Fruit fly (Drosophila melanogaster): ENCODE measurements around the gene PLCXD.

The PLCXD gene

DNA sequence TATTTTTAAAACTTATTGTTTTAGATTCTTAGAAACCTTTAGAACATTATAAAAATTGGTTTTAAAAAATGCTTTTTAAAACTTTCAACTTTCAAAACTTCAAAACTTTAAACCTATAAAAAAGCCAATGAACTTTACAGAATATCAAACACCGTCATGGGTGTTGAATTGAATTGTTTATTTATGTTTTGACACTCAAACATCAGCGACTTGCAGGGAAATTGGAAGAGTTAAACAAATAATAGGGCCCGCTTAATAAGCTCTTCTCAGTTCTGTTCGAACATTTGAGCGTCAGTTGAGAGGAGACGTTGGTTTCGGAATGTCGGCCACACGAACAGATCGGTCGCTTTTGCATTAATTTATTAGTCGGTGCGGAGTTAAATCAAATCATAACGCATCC is at the start of gene PLCXD:
Gene PLCXD (plus strand): TSS at position 286 of the 400 bp plus-strand sequence.
- no peak for TF ChIP-seq Dfd (GFP tag; optimal IDR thresholded peaks at IDR 0.05)
- TF ChIP-seq N (GFP tag; optimal IDR thresholded peaks at IDR 0.05) = no peak
- no peak for TF ChIP-seq CG32264 (GFP tag; optimal IDR thresholded peaks at IDR 0.05)
- no peak for TF ChIP-seq CG9705 (GFP tag; optimal IDR thresholded peaks at IDR 0.05)
- no peak for TF ChIP-seq Sp1 (GFP tag; optimal IDR thresholded peaks at IDR 0.05)
- no peak for TF ChIP-seq sv (GFP tag; optimal IDR thresholded peaks at IDR 0.05)
- TF ChIP-seq tai (GFP tag; optimal IDR thresholded peaks at IDR 0.05) = no peak
- TF ChIP-seq jim (GFP tag; optimal IDR thresholded peaks at IDR 0.05) = no peak
- TF ChIP-seq sage (GFP tag; optimal IDR thresholded peaks at IDR 0.05) = no peak
- TF ChIP-seq GATAd (GFP tag; optimal IDR thresholded peaks at IDR 0.05) = no peak
- no peak for TF ChIP-seq HLH106 (tag; optimal IDR thresholded peaks at IDR 0.05)
- no peak for TF ChIP-seq CrebA (GFP tag; optimal IDR thresholded peaks at IDR 0.05; ENCODE audit: borderline replicate concordance)
- no peak for TF ChIP-seq foxo (GFP tag; optimal IDR thresholded peaks at IDR 0.05)
- no peak for TF ChIP-seq Hr83 (GFP tag; optimal IDR thresholded peaks at IDR 0.05; ENCODE audit: poor library complexity, severe bottlenecking)
- TF ChIP-seq Hr78 (GFP tag; optimal IDR thresholded peaks at IDR 0.05) = no peak

- no peak for TF ChIP-seq sv (GFP tag; optimal IDR thresholded peaks at IDR 0.05)
- TF ChIP-seq sage (GFP tag; optimal IDR thresholded peaks at IDR 0.05) = no peak
- TF ChIP-seq jim (GFP tag; optimal IDR thresholded peaks at IDR 0.05) = no peak
- TF ChIP-seq tai (GFP tag; optimal IDR thresholded peaks at IDR 0.05) = no peak
- no peak for TF ChIP-seq dmrt93B (GFP tag; optimal IDR thresholded peaks at IDR 0.05)
- no peak for TF ChIP-seq fru (GFP tag; optimal IDR thresholded peaks at IDR 0.05)
- no peak for TF ChIP-seq ey (GFP tag; optimal IDR thresholded peaks at IDR 0.05)
- TF ChIP-seq Myc (optimal IDR thresholded peaks at IDR 0.05) = no peak
- TF ChIP-seq Hr78 (GFP tag; optimal IDR thresholded peaks at IDR 0.05) = no peak
- TF ChIP-seq Jra (GFP tag; optimal IDR thresholded peaks at IDR 0.05) = no peak
- TF ChIP-seq pan (optimal IDR thresholded peaks at IDR 0.05) = no peak
- TF ChIP-seq Rel (GFP tag; optimal IDR thresholded peaks at IDR 0.05) = no peak
- TF ChIP-seq Rel (tag; optimal IDR thresholded peaks at IDR 0.05) = no peak
- no peak for TF ChIP-seq h (GFP tag; optimal IDR thresholded peaks at IDR 0.05)
- no peak for TF ChIP-seq Mio (GFP tag; optimal IDR thresholded peaks at IDR 0.05)
- no peak for TF ChIP-seq psq (GFP tag; optimal IDR thresholded peaks at IDR 0.05)
- TF ChIP-seq dl (GFP tag; optimal IDR thresholded peaks at IDR 0.05; ENCODE audit: insufficient read depth in 1 of 2, partially characterized antibody in 2 of 2) = no peak
- TF ChIP-seq GATAd (GFP tag; optimal IDR thresholded peaks at IDR 0.05) = no peak
- no peak for TF ChIP-seq CG32264 (GFP tag; optimal IDR thresholded peaks at IDR 0.05)
- no peak for TF ChIP-seq Sp1 (GFP tag; optimal IDR thresholded peaks at IDR 0.05)
- no peak for TF ChIP-seq Dfd (GFP tag; optimal IDR thresholded peaks at IDR 0.05)
These were observed 48.1 kb upstream of the PLCXD start for dm6 chr2L:12001132-12001531.

DNA sequence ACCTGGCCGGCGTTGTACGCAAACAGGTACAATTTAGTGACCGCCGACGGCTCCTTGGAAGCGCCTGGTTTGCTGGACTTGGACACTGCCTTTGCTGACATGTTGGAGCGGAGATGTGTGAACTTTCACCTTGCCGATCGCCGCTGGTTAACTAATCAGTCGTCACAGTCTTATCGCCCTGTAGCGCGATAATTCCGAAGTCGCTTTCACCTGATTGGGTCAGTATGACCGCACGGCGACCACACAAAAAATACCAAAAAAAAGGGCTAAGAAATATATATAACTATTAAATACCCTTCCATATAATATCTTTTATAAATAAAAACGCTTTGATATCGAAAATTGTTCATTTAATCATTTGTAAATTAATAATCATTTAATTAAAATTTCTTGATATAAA is 47.2 kb upstream of the PLCXD start, which contains the start of gene Hacd1:
Gene Hacd1 (minus strand): TSS at position 216 of the 400 bp plus-strand sequence.
- TF ChIP-seq rgr (GFP tag; optimal IDR thresholded peaks at IDR 0.05) (no peak), CG32264 (GFP tag; optimal IDR thresholded peaks at IDR 0.05) (no peak), ey (GFP tag; optimal IDR thresholded peaks at IDR 0.05) (no peak), tai (GFP tag; optimal IDR thresholded peaks at IDR 0.05) (no peak), Rel (GFP tag; optimal IDR thresholded peaks at IDR 0.05) (no peak), Rel (tag; optimal IDR thresholded peaks at IDR 0.05) (peak; percentile 7), OdsH (GFP tag; optimal IDR thresholded peaks at IDR 0.05) (no peak), CrebA (GFP tag; optimal IDR thresholded peaks at IDR 0.05; ENCODE audit: borderline replicate concordance) (no peak)

DNA sequence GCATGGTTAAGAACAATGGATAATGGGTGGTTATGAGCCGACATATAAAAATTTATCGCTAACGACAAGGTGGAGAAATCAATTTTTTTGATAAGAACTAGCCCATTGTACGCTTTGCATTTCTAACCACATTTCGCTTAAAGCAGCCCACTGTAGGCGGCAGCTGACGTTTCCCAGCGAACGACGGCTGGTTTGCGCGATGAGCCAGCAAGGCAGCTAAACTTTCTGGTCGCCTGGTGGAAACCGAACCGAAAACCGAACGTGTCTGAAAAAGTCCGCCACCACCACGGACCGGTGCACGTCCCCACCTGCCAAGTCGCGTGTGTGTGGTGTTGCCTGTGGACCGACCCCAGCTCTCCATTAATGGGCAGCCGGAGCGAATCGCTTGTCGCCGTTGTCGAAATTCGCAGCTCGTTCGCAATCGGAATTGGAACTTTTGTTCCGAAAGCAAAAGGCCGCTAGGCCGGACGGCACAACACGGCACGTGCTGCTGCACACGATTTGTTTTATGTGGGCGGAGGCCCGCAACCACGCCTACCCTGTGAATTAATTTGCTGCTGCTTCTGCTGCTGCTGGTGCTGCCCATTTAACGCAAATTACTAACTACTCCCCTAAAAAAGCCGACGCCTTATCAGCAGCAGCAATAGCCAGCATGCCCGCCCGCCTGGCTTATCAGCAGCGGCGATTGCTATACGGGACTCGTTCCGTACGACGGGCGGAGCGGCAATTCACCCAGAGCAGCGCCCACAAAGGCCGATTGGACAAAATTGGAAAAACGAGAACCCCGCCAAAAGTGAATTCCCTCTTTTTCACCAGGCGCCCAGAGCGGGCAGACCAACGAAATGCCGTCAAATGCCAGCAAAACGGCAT is 46.1 kb upstream of the PLCXD start:
- TF ChIP-seq Hnf4 (GFP tag; optimal IDR thresholded peaks at IDR 0.05) (peak; percentile 8), Vsx2 (GFP tag; optimal IDR thresholded peaks at IDR 0.05; ENCODE audit: partially characterized antibody) (no peak), rgr (GFP tag; optimal IDR thresholded peaks at IDR 0.05) (peak; percentile 2), Dfd (GFP tag; optimal IDR thresholded peaks at IDR 0.05) (peak; percentile 8), Mio (GFP tag; optimal IDR thresholded peaks at IDR 0.05) (no peak), ey (GFP tag; optimal IDR thresholded peaks at IDR 0.05) (no peak), HLH106 (tag; optimal IDR thresholded peaks at IDR 0.05) (peak; percentile 49), CrebA (GFP tag; optimal IDR thresholded peaks at IDR 0.05; ENCODE audit: borderline replicate concordance) (no peak), Rel (GFP tag; optimal IDR thresholded peaks at IDR 0.05) (no peak), Rel (tag; optimal IDR thresholded peaks at IDR 0.05) (peak; percentile 99), dmrt93B (GFP tag; optimal IDR thresholded peaks at IDR 0.05) (no peak), fru (GFP tag; optimal IDR thresholded peaks at IDR 0.05) (peak; percentile 5), br (GFP tag; optimal IDR thresholded peaks at IDR 0.05) (peak; percentile 63), Abd-B (GFP tag; optimal IDR thresholded peaks at IDR 0.05) (no peak), Sp1 (GFP tag; optimal IDR thresholded peaks at IDR 0.05) (peak; percentile 20), psq (GFP tag; optimal IDR thresholded peaks at IDR 0.05) (peak; percentile 0), Hr83 (GFP tag; optimal IDR thresholded peaks at IDR 0.05; ENCODE audit: poor library complexity, severe bottlenecking) (peak; percentile 50), Dif (GFP tag; optimal IDR thresholded peaks at IDR 0.05; ENCODE audit: partially characterized antibody) (no peak), OdsH (GFP tag; optimal IDR thresholded peaks at IDR 0.05) (peak; percentile 1), Jra (GFP tag; optimal IDR thresholded peaks at IDR 0.05) (peak; percentile 40), woc (GFP tag; optimal IDR thresholded peaks at IDR 0.05) (peak; percentile 84), dl (GFP tag; optimal IDR thresholded peaks at IDR 0.05; ENCODE audit: insufficient read depth in 1 of 2, partially characterized antibody in 2 of 2) (peak; percentile 64 to 90), h (GFP tag; optimal IDR thresholded peaks at IDR 0.05) (peak; percentile 88), Myc (optimal IDR thresholded peaks at IDR 0.05) (no peak), foxo (GFP tag; optimal IDR thresholded peaks at IDR 0.05) (peak in 1 of 2 experiments; percentile 46), Hr78 (GFP tag; optimal IDR thresholded peaks at IDR 0.05) (no peak)

Measured in whole organism, wandering third instar larva.